Worm (Caenorhabditis elegans) whole organism, midembryonic: Measurements from ENCODE around the gene dnj-8.

ENCODE experiments used
- T22C8.4 ChIP-seq: fragments of 200-800 bp; sonication (Bioruptor generic); IDR thresholded peaks from 2 replicates; pipeline ENCODE4 v1.3.6; 2022; ENCODE audit warnings: missing genetic modification characterization, missing compliant biosample characterization
- cog-1 ChIP-seq: sonication (generic microtip); optimal IDR thresholded peaks from 2 replicates; lab custom pipeline; 2016; ENCODE audit warnings: missing genetic modification characterization, missing compliant biosample characterization
- flt-1 ChIP-seq: fragments of 200-800 bp; sonication (Bioruptor generic); IDR thresholded peaks from 2 replicates; pipeline ENCODE4 v1.3.6; 2022; ENCODE audit warnings: missing genetic modification characterization, missing compliant biosample characterization
- klf-2 ChIP-seq: fragments of 200-800 bp; sonication (Bioruptor generic); conservative IDR thresholded peaks from 2 replicates; pipeline ENCODE4 v1.3.6; 2022; ENCODE audit warnings: missing genetic modification reagents, missing genetic modification characterization, missing compliant biosample characterization
- med-1 ChIP-seq: sonication (generic microtip); optimal IDR thresholded peaks from 2 replicates; lab custom pipeline; 2017; ENCODE audit warnings: missing genetic modification characterization, mild to moderate bottlenecking, missing compliant biosample characterization, antibody characterized with exemption, missing genetic modification reagents; ENCODE audit not compliant: insufficient read depth
- ref-1 ChIP-seq: fragments of 200-800 bp; sonication (Bioruptor generic); conservative IDR thresholded peaks from 2 replicates; pipeline ENCODE4 v1.3.6; 2022; ENCODE audit warnings: missing genetic modification reagents, missing genetic modification characterization, missing compliant biosample characterization
- tab-1 ChIP-seq: fragments of 200-800 bp; sonication (Bioruptor generic); IDR thresholded peaks from 2 replicates; pipeline ENCODE4 v1.3.6; 2022; ENCODE audit warnings: missing genetic modification characterization, missing compliant biosample characterization
- ztf-23 ChIP-seq: fragments of 200-800 bp; sonication (Bioruptor generic); IDR thresholded peaks from 2 replicates; pipeline ENCODE4 v1.3.6; 2022; ENCODE audit warnings: missing genetic modification reagents, missing genetic modification characterization, missing compliant biosample characterization
- ztf-29 ChIP-seq: fragments of 200-800 bp; sonication (Bioruptor generic); IDR thresholded peaks from 2 replicates; pipeline ENCODE4 v1.3.6; 2022; ENCODE audit warnings: missing genetic modification reagents, missing genetic modification characterization, missing compliant biosample characterization

dnj-8 gene

DNA sequence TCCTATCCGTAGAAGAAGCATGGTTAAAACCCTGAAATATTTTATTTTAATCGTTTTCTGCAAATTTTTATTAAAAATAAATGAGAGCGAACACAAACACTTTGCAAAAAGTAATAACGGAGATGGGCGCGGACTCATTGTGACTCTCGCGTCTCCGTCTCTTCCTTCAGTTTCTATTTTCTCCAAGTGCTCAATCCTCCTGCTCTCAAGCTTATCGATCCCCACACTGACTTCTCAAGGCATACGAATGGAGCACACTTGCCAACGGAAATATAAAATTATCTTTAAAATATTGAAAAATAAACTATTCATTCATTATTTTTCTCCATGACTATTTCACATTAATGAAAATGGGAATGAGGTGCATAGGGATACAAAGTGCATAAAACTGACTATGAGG is at the start of gene dnj-8:
dnj-8 (minus strand) TSS at position 31 of the 400 bp plus-strand sequence.
- TF ChIP-seq med-1 (GFP tag; lab: Kevin White, UChicago) (no peak), tab-1 (GFP tag; lab: Robert Waterston, UW) (no peak), klf-2 (GFP tag; lab: Robert Waterston, UW) (no peak), flt-1 (GFP tag; lab: Robert Waterston, UW) (no peak), ztf-23 (peak; percentile 43; the same call in 1 of the 2 replicates)

- TF ChIP-seq med-1 (GFP tag; lab: Kevin White, UChicago): no peak
- no peak for TF ChIP-seq ztf-23
- no peak for TF ChIP-seq ref-1
- TF ChIP-seq ztf-29 (GFP tag; lab: Robert Waterston, UW): no peak
- no peak for TF ChIP-seq tab-1 (GFP tag; lab: Robert Waterston, UW)
- no peak for TF ChIP-seq flt-1 (GFP tag; lab: Robert Waterston, UW)
- TF ChIP-seq cog-1 (tag; lab: Kevin White, UChicago): no peak
- no peak for TF ChIP-seq klf-2 (GFP tag; lab: Robert Waterston, UW)
- no peak for TF ChIP-seq T22C8.4 (GFP tag; lab: Robert Waterston, UW)
Observed at ce11 chrII:6646903-6647302, 49.0 kb upstream of the dnj-8 start.

ce11 chrII:6642651-6643167 is 44.8 kb upstream of the dnj-8 start, which contains the start of gene T19D12.6:
Gene T19D12.6, minus strand, starts transcription at chrII:6643117.
- no peak for TF ChIP-seq ztf-23
- no peak for TF ChIP-seq ztf-29 (GFP tag; lab: Robert Waterston, UW)
- TF ChIP-seq T22C8.4 (GFP tag; lab: Robert Waterston, UW): no peak
- TF ChIP-seq flt-1 (GFP tag; lab: Robert Waterston, UW): no peak
- TF ChIP-seq med-1 (GFP tag; lab: Kevin White, UChicago): no peak
- TF ChIP-seq klf-2 (GFP tag; lab: Robert Waterston, UW): no peak
- no peak for TF ChIP-seq cog-1 (tag; lab: Kevin White, UChicago)
- TF ChIP-seq ref-1: no peak
- no peak for TF ChIP-seq tab-1 (GFP tag; lab: Robert Waterston, UW)

DNA sequence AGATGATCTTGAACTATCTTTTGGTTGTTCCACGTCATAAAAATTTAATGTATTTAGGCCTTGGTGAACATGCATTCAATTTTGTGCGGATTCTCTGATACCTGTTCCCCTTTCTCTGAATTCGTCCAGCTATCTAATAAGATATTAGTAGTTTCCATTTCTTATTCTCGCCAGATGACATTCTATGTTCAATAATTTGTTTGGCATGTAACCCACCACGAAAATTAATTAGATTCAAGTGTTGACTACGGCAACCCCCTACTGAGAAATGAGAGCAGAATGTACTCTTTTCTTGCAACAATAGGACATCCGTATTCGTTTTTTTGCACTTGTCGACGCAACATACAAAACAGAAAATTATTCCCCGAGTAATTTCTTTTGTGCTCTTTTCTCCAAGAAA is 44.3 kb upstream of the dnj-8 start:
- TF ChIP-seq ref-1: no peak
- TF ChIP-seq med-1 (GFP tag; lab: Kevin White, UChicago): no peak
- TF ChIP-seq flt-1 (GFP tag; lab: Robert Waterston, UW): no peak
- no peak for TF ChIP-seq ztf-29 (GFP tag; lab: Robert Waterston, UW)
- TF ChIP-seq T22C8.4 (GFP tag; lab: Robert Waterston, UW): no peak
- TF ChIP-seq tab-1 (GFP tag; lab: Robert Waterston, UW): no peak
- no peak for TF ChIP-seq ztf-23
- no peak for TF ChIP-seq klf-2 (GFP tag; lab: Robert Waterston, UW)
- no peak for TF ChIP-seq cog-1 (tag; lab: Kevin White, UChicago)

- TF ChIP-seq flt-1 (GFP tag; lab: Robert Waterston, UW): no peak
- TF ChIP-seq ztf-23: no peak
- TF ChIP-seq klf-2 (GFP tag; lab: Robert Waterston, UW): no peak
- no peak for TF ChIP-seq ref-1
- no peak for TF ChIP-seq cog-1 (tag; lab: Kevin White, UChicago)
- TF ChIP-seq ztf-29 (GFP tag; lab: Robert Waterston, UW): no peak
- no peak for TF ChIP-seq med-1 (GFP tag; lab: Kevin White, UChicago)
- no peak for TF ChIP-seq T22C8.4 (GFP tag; lab: Robert Waterston, UW)
- no peak for TF ChIP-seq tab-1 (GFP tag; lab: Robert Waterston, UW)
Observed at ce11 chrII:6637854-6638253, 40.0 kb upstream of the dnj-8 start.

ce11 chrII:6636136-6636535 is 38.3 kb upstream of the dnj-8 start, which contains the start of gene T19D12.5:
Gene T19D12.5, minus strand, starts transcription at chrII:6636236.
- TF ChIP-seq T22C8.4 (GFP tag; lab: Robert Waterston, UW) (no peak), ztf-23 (no peak), med-1 (GFP tag; lab: Kevin White, UChicago) (no peak), tab-1 (GFP tag; lab: Robert Waterston, UW) (no peak), ztf-29 (GFP tag; lab: Robert Waterston, UW) (no peak)

DNA sequence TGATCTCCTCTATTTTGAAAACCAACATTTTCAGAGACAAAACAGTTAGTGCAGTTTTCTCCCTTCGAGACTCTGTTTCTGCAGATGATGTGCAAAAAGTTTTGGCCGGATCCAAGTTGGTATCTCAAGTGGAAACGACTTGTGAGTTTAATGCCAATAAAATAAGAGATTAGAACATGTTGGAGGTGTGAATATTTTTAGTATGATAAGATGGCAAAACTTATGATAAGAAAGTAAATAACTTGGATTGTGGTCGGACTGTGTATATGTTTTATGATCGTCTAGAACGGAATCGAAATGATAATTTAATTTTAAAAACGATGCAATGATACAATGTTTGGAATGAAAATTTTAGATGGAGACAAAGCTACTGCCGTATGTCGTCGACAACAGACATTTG is 34.1 kb upstream of the dnj-8 start:
- TF ChIP-seq T22C8.4 (GFP tag; lab: Robert Waterston, UW) (no peak), ztf-23 (no peak), flt-1 (GFP tag; lab: Robert Waterston, UW) (no peak), cog-1 (tag; lab: Kevin White, UChicago) (no peak), med-1 (GFP tag; lab: Kevin White, UChicago) (no peak), ztf-29 (GFP tag; lab: Robert Waterston, UW) (no peak), tab-1 (GFP tag; lab: Robert Waterston, UW) (no peak), klf-2 (GFP tag; lab: Robert Waterston, UW) (no peak), ref-1 (no peak)

DNA sequence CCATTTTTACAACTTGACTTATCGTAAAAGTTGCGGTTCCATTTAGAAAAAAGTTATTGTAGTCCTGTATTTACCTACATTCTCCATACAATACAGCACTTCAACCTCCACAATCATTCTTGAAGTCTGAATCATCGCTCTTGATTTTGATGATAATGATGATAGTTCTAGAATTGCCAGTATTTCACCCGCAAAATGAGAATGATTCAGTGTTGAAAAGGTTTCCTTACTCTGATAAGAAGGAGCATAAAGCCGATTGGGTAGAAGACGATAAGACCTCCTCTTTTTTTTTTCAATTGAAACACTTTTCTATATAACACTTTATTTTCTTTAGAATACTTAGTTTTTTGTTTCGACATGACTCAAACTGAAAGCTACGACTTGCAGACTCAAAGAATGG is 32.9 kb upstream of the dnj-8 start, which contains the start of gene T19D12.4:
T19D12.4 (plus strand) TSS at position 295 of the 400 bp plus-strand sequence.
- TF ChIP-seq med-1 (GFP tag; lab: Kevin White, UChicago): no peak
- no peak for TF ChIP-seq tab-1 (GFP tag; lab: Robert Waterston, UW)
- no peak for TF ChIP-seq ztf-29 (GFP tag; lab: Robert Waterston, UW)
- no peak for TF ChIP-seq ref-1
- TF ChIP-seq ztf-23: no peak
- no peak for TF ChIP-seq cog-1 (tag; lab: Kevin White, UChicago)
- TF ChIP-seq klf-2 (GFP tag; lab: Robert Waterston, UW): no peak
- no peak for TF ChIP-seq flt-1 (GFP tag; lab: Robert Waterston, UW)
- no peak for TF ChIP-seq T22C8.4 (GFP tag; lab: Robert Waterston, UW)

DNA sequence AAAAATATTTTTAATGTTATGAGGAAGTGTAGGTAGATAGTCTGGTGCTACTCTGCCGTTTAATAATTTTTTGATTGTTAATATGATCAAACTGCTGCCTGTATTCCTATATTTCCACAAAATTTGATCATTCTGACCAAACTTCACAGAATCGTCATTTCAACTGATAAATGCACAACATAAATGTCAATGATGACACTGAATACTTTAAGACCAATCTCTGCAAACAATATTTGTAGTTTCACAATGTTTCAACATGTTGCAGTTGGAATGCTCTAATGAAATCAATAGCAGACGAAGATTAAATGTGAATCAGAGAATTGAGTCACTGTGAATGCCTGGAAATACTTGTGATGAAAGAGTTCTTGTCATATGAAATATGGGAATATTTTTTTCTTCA is 31.9 kb upstream of the dnj-8 start:
- TF ChIP-seq ztf-23 (no peak), ztf-29 (GFP tag; lab: Robert Waterston, UW) (no peak), klf-2 (GFP tag; lab: Robert Waterston, UW) (no peak), flt-1 (GFP tag; lab: Robert Waterston, UW) (no peak), ref-1 (no peak), tab-1 (GFP tag; lab: Robert Waterston, UW) (no peak), T22C8.4 (GFP tag; lab: Robert Waterston, UW) (no peak), med-1 (GFP tag; lab: Kevin White, UChicago) (no peak), cog-1 (tag; lab: Kevin White, UChicago) (no peak)
